Worm (Caenorhabditis elegans): ENCODE data around the gene chil-27.

ce11 chrII:9436009-9436408 lies 41.7 kb upstream of the chil-27 start, which contains the start of gene kin-16:
- TF ChIP-seq ztf-1 (GFP tag; conservative IDR thresholded peaks at IDR 0.05) (no peak), lin-11 (tag; optimal IDR thresholded peaks at IDR 0.05) (no peak), nhr-6 (tag; optimal IDR thresholded peaks at IDR 0.05) (no peak), snpc-4 (tag; optimal IDR thresholded peaks at IDR 0.05) (no peak), zag-1 (tag; optimal IDR thresholded peaks at IDR 0.05) (no peak), fos-1 (tag; optimal IDR thresholded peaks at IDR 0.05) (no peak), aly-2 (tag; optimal IDR thresholded peaks at IDR 0.05) (no peak), nhr-10 (tag; optimal IDR thresholded peaks at IDR 0.05) (no peak), egl-27 (tag; optimal IDR thresholded peaks at IDR 0.05) (no peak), elt-3 (tag; optimal IDR thresholded peaks at IDR 0.05) (no peak), nhr-237 (tag; optimal IDR thresholded peaks at IDR 0.05) (no peak)

All from whole organism, L2 larva.